Worm (Caenorhabditis elegans) whole organism, late embryonic: ENCODE data around the gene R148.4.

Experiments used
- C08G9.2 ChIP-seq: sonication (generic microtip); optimal IDR thresholded peaks from 2 replicates; lab custom pipeline; 2016; ENCODE audit warnings: mild to moderate bottlenecking, missing genetic modification characterization, moderate library complexity, missing compliant biosample characterization
- K02D7.2 ChIP-seq: sonication (generic microtip); optimal IDR thresholded peaks from 2 replicates; lab custom pipeline; 2017; ENCODE audit warnings: mild to moderate bottlenecking, missing genetic modification characterization, missing compliant biosample characterization
- ama-1 ChIP-seq: fragments of 150-350 bp; optimal IDR thresholded peaks from 2 replicates; lab custom pipeline; 2014
- ceh-14 ChIP-seq: sonication (generic microtip); optimal IDR thresholded peaks from 2 replicates; lab custom pipeline; 2016; ENCODE audit warnings: missing genotype, missing genetic modification characterization, missing compliant biosample characterization
- sox-4 ChIP-seq: sonication (generic microtip); optimal IDR thresholded peaks from 2 replicates; lab custom pipeline; 2017; ENCODE audit warnings: mild to moderate bottlenecking, missing genetic modification characterization, inconsistent platforms, missing compliant biosample characterization
- unc-55 ChIP-seq: sonication (generic microtip); optimal IDR thresholded peaks from 2 replicates; lab custom pipeline; 2017; ENCODE audit warnings: missing biosample characterization, missing genetic modification reagents, missing genetic modification characterization

DNA sequence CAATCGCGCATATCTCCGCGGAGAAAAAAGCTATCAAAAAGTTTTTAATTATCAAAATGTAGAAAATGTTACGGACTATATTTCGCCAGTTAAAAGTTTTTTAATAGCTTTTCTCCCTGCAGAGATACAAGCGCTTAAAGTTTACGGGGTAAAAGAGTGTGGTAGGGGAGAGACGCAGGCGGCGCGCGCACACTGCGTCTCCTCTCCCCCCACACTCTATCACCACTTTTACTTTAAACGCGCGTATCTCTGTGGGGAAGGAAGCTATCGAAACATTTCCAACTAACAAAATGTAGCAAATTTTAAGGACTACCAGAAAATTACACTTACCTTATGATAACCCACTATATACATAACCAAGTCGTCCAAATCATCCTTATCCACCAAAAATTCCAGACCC lies 32.2 kb downstream of the R148.4 start:
- TF ChIP-seq K02D7.2 (tag; lab: Kevin White, UChicago): no peak
- no peak for TF ChIP-seq unc-55 (GFP tag; lab: Kevin White, UChicago)
- TF ChIP-seq C08G9.2: no peak
- no peak for TF ChIP-seq ceh-14
- no peak for TF ChIP-seq ama-1 (lab: Kevin White, UChicago)
- TF ChIP-seq sox-4: no peak
